Worm (Caenorhabditis elegans): ENCODE measurements around the gene F59A6.12.

- TF ChIP-seq R02D3.7 (tag; optimal IDR thresholded peaks at IDR 0.05), result no peak
- peak; percentile 32 to 59 for TF ChIP-seq lsy-2 (tag; optimal IDR thresholded peaks at IDR 0.05)
- peak; percentile 13 for TF ChIP-seq ceh-16 (tag; optimal IDR thresholded peaks at IDR 0.05)
- no peak for TF ChIP-seq unc-39 (tag; optimal IDR thresholded peaks at IDR 0.05)
- no peak for TF ChIP-seq nhr-77 (tag; optimal IDR thresholded peaks at IDR 0.05)
- no peak for TF ChIP-seq lin-39 (tag; optimal IDR thresholded peaks at IDR 0.05)
- no peak for TF ChIP-seq nhr-237 (tag; optimal IDR thresholded peaks at IDR 0.05)
Measured at ce11 chrII:5032669-5033068, 20.8 kb upstream of the F59A6.12 start.
